Worm (Caenorhabditis elegans): Measurements from ENCODE around the gene pole-4.

Gene pole-4

DNA sequence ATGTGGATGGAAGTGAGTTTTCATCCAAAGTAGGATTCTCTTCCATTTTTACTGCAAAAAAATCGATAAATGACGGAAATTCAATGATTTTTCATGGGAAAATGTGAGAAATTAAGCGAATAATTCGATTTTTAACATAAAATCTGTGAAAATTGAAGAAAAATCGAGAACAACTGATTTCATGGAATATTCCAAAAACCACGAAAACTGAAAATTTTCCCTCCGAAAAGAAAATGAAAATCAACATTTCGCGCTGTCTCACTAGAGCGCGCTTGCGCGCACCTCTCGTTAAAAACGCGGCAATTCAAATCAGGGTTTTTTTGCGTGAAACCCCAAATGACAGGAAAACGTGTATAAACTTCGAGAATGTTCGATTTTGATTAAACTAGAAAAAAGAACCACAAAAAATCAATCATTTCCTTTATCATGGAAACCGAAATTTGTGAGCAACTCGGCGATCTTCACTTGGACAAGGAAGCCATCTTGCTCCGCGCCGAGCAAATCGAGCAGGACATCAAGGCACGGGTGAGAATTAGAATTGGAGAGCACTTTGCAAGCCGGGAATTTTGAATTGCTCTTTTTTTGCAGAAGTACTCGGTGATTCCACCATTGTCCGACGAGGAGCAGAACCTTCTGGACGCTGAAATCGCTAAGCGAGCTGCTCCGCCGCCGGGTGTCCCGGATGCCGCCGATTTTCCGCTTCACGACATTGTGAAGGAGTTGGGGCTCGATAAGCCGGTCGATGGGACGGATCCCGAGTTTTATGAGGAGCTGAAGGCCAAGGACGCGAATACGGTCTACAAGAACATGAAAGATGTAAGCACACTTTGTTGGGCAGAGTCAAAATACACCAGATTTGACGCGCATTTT is 41.4 kb upstream of the pole-4 start, which contains the start of the genes Y53F4B.9 and Y53F4B.11 (continued):
- TF ChIP-seq ztf-6 (GFP tag; IDR thresholded peaks at IDR 0.05) (no peak), B0035.1 (tag; optimal IDR thresholded peaks at IDR 0.05) (no peak), Y67H2A.10 (GFP tag; conservative IDR thresholded peaks at IDR 0.05) (no peak), lin-40 (tag; optimal IDR thresholded peaks at IDR 0.05) (peak; percentile 52), dox-1 (GFP tag; IDR thresholded peaks at IDR 0.05) (peak; percentile 95), F10E7.11 (tag; optimal IDR thresholded peaks at IDR 0.05) (no peak), K12H6.12 (tag; optimal IDR thresholded peaks at IDR 0.05) (no peak), F49E8.2 (tag; optimal IDR thresholded peaks at IDR 0.05; ENCODE audit: insufficient read depth) (peak; percentile 88), dpl-1 (GFP tag; optimal IDR thresholded peaks at IDR 0.05) (peak; percentile 99), ccch-3 (GFP tag; optimal IDR thresholded peaks at IDR 0.05) (no peak), F23B12.7 (tag; optimal IDR thresholded peaks at IDR 0.05; ENCODE audit: insufficient read depth) (peak; percentile 72), ztf-25 (GFP tag; IDR thresholded peaks at IDR 0.05) (0 out of 2 replicates have a peak, but pooled peaks have one; percentile 31), ekl-4 (GFP tag; IDR thresholded peaks at IDR 0.05) (peak; percentile 88), sdz-38 (tag; optimal IDR thresholded peaks at IDR 0.05) (no peak), chd-7 (tag; optimal IDR thresholded peaks at IDR 0.05) (no peak), die-1 (tag; optimal IDR thresholded peaks at IDR 0.05) (no peak), unc-62 (GFP tag; optimal IDR thresholded peaks at IDR 0.05) (no peak), T07F8.4 (tag; optimal IDR thresholded peaks at IDR 0.05) (no peak), dpff-1 (tag; optimal IDR thresholded peaks at IDR 0.05) (no peak), F22D6.2 (tag; optimal IDR thresholded peaks at IDR 0.05) (no peak), atf-7 (tag; optimal IDR thresholded peaks at IDR 0.05) (no peak), akir-1 (GFP tag; optimal IDR thresholded peaks at IDR 0.05) (no peak), ztf-22 (GFP tag; optimal IDR thresholded peaks at IDR 0.05) (no peak), zim-3 (tag; optimal IDR thresholded peaks at IDR 0.05) (no peak), ceh-79 (tag; optimal IDR thresholded peaks at IDR 0.05) (no peak), snpc-3.4 (tag; optimal IDR thresholded peaks at IDR 0.05) (peak; percentile 87), let-607 (tag; optimal IDR thresholded peaks at IDR 0.05) (no peak), efl-1 (GFP tag; optimal IDR thresholded peaks at IDR 0.05) (peak; percentile 100), F57C9.4 (tag; optimal IDR thresholded peaks at IDR 0.05) (no peak), somi-1 (GFP tag; optimal IDR thresholded peaks at IDR 0.05) (no peak), attf-5 (GFP tag; optimal IDR thresholded peaks at IDR 0.05) (peak; percentile 2), xnd-1 (tag; optimal IDR thresholded peaks at IDR 0.05) (peak; percentile 94), snpc-1.3 (tag; optimal IDR thresholded peaks at IDR 0.05; ENCODE audit: insufficient read depth) (peak; percentile 23), egl-44 (GFP tag; IDR thresholded peaks at IDR 0.05) (no peak), madf-10 (tag; optimal IDR thresholded peaks at IDR 0.05) (no peak), mes-4 (tag; optimal IDR thresholded peaks at IDR 0.05) (no peak), aptf-3 (GFP tag; IDR thresholded peaks at IDR 0.05) (no peak), ceh-27 (GFP tag; optimal IDR thresholded peaks at IDR 0.05) (peak; percentile 67), T26A5.8 (tag; optimal IDR thresholded peaks at IDR 0.05) (no peak), ZK185.1 (tag; optimal IDR thresholded peaks at IDR 0.05; ENCODE audit: poor library complexity, severe bottlenecking) (no peak), ceh-40 (GFP tag; IDR thresholded peaks at IDR 0.05) (no peak)
